Comparison of ENCODE assay signal across 2 fruit fly cellular contexts in genomic region chr3R:18432905-18433304, dm6.
TF ChIP-seq lines count a peak whose summit lies in the region.

No protein-coding gene starts in this region.

- TF ChIP-seq CTCF in whole organism, embryonic (GFP tag; optimal IDR thresholded peaks at IDR 0.05; lab: Kevin White, UChicago), result no peak

TF ChIP-seq in whole organism, embryonic, 481 proteins besides CTCF, POLR2A, EP300 and RAD21 (continues in another document):
- TF ChIP-seq CG10959 (GFP tag; IDR thresholded peaks at IDR 0.05; lab: Robert Waterston, UW) (no peak), mam (GFP tag; optimal IDR thresholded peaks at IDR 0.05; lab: Kevin White, UChicago) (no peak), rib (GFP tag; IDR thresholded peaks at IDR 0.05; lab: Robert Waterston, UW) (no peak), CG7745 (tag; optimal IDR thresholded peaks at IDR 0.05; lab: Kevin White, UChicago) (no peak), CG4617 (GFP tag; optimal IDR thresholded peaks at IDR 0.05; lab: Kevin White, UChicago; ENCODE audit: borderline replicate concordance) (no peak), CG16779 (GFP tag; IDR thresholded peaks at IDR 0.05; lab: Robert Waterston, UW) (no peak), trh (GFP tag; optimal IDR thresholded peaks at IDR 0.05; lab: Kevin White, UChicago) (no peak), gcm2 (GFP tag; optimal IDR thresholded peaks at IDR 0.05; lab: Kevin White, UChicago) (no peak), CG13296 (GFP tag; optimal IDR thresholded peaks at IDR 0.05; lab: Kevin White, UChicago) (no peak), CG17829 (tag; optimal IDR thresholded peaks at IDR 0.05; lab: Kevin White, UChicago) (no peak), pnt (GFP tag; optimal IDR thresholded peaks at IDR 0.05; lab: Kevin White, UChicago) (no peak), CG2889 (GFP tag; IDR thresholded peaks at IDR 0.05; lab: Robert Waterston, UW) (no peak), CG10366 (GFP tag; IDR thresholded peaks at IDR 0.05; lab: Robert Waterston, UW) (no peak), caup (GFP tag; optimal IDR thresholded peaks at IDR 0.05; lab: Kevin White, UChicago; ENCODE audit: severe bottlenecking) (peak; percentile 28), CG4328 (GFP tag; optimal IDR thresholded peaks at IDR 0.05; lab: Kevin White, UChicago) (no peak), Lpt (GFP tag; optimal IDR thresholded peaks at IDR 0.05; lab: Kevin White, UChicago) (no peak), mirr (GFP tag; optimal IDR thresholded peaks at IDR 0.05; lab: Kevin White, UChicago) (no peak), btn (GFP tag; optimal IDR thresholded peaks at IDR 0.05; lab: Kevin White, UChicago) (no peak), Hmr (GFP tag; optimal IDR thresholded peaks at IDR 0.05; lab: Kevin White, UChicago) (peak; percentile 13), unc-4 (GFP tag; IDR thresholded peaks at IDR 0.05; lab: Robert Waterston, UW; ENCODE audit: partially characterized antibody) (no peak), ind (GFP tag; optimal IDR thresholded peaks at IDR 0.05; lab: Kevin White, UChicago) (no peak), Hsf (GFP tag; optimal IDR thresholded peaks at IDR 0.05; lab: Kevin White, UChicago) (no peak), CG16815 (GFP tag; optimal IDR thresholded peaks at IDR 0.05; lab: Kevin White, UChicago) (no peak), lab (GFP tag; optimal IDR thresholded peaks at IDR 0.05; lab: Kevin White, UChicago) (peak; percentile 49), Elba2 (GFP tag; optimal IDR thresholded peaks at IDR 0.05; lab: Kevin White, UChicago) (no peak), CG10565 (GFP tag; optimal IDR thresholded peaks at IDR 0.05; lab: Kevin White, UChicago) (no peak), Sox100B (GFP tag; optimal IDR thresholded peaks at IDR 0.05; lab: Kevin White, UChicago) (no peak), CG5245 (GFP tag; optimal IDR thresholded peaks at IDR 0.05; lab: Kevin White, UChicago) (no peak), CG33213 (GFP tag; optimal IDR thresholded peaks at IDR 0.05; lab: Kevin White, UChicago) (no peak), B-H1 (GFP tag; IDR thresholded peaks at IDR 0.05; lab: Robert Waterston, UW) (no peak), CG14860 (GFP tag; IDR thresholded peaks at IDR 0.05; lab: Robert Waterston, UW; ENCODE audit: partially characterized antibody) (no peak), CG17568 (GFP tag; optimal IDR thresholded peaks at IDR 0.05; lab: Kevin White, UChicago) (no peak), CG15601 (tag; optimal IDR thresholded peaks at IDR 0.05; lab: Kevin White, UChicago) (no peak), CG2202 (tag; optimal IDR thresholded peaks at IDR 0.05; lab: Kevin White, UChicago) (no peak), nerfin-1 (tag; optimal IDR thresholded peaks at IDR 0.05; lab: Kevin White, UChicago) (no peak), tll (GFP tag; optimal IDR thresholded peaks at IDR 0.05; lab: Kevin White, UChicago) (no peak), MTF-1 (GFP tag; optimal IDR thresholded peaks at IDR 0.05; lab: Kevin White, UChicago; ENCODE audit: borderline replicate concordance) (no peak), CG3838 (GFP tag; optimal IDR thresholded peaks at IDR 0.05; lab: Kevin White, UChicago) (no peak), Bgb (GFP tag; IDR thresholded peaks at IDR 0.05; lab: Robert Waterston, UW; ENCODE audit: partially characterized antibody) (no peak), ab (GFP tag; optimal IDR thresholded peaks at IDR 0.05; lab: Kevin White, UChicago) (no peak), cato (GFP tag; optimal IDR thresholded peaks at IDR 0.05; lab: Kevin White, UChicago; ENCODE audit: borderline replicate concordance) (no peak), H15 (GFP tag; IDR thresholded peaks at IDR 0.05; lab: Robert Waterston, UW) (no peak), pfk (GFP tag; optimal IDR thresholded peaks at IDR 0.05; lab: Kevin White, UChicago) (no peak), Dp (GFP tag; optimal IDR thresholded peaks at IDR 0.05; lab: Kevin White, UChicago) (no peak), Gsc (GFP tag; IDR thresholded peaks at IDR 0.05; lab: Robert Waterston, UW) (no peak), fd96Cb (tag; optimal IDR thresholded peaks at IDR 0.05; lab: Kevin White, UChicago) (no peak), Dad (GFP tag; optimal IDR thresholded peaks at IDR 0.05; lab: Kevin White, UChicago) (no peak)

TF ChIP-seq in whole organism, prepupa, 60 proteins besides CTCF, POLR2A, EP300 and RAD21:
- TF ChIP-seq fkh (GFP tag; optimal IDR thresholded peaks at IDR 0.05; lab: Kevin White, UChicago), result peak; percentile 84
- peak; percentile 50 for TF ChIP-seq svp (GFP tag; lab: Kevin White, UChicago)
- no peak for TF ChIP-seq CG6792 (GFP tag; optimal IDR thresholded peaks at IDR 0.05; lab: Kevin White, UChicago)
- no peak for TF ChIP-seq Ets21C (GFP tag; optimal IDR thresholded peaks at IDR 0.05; lab: Kevin White, UChicago)
- no peak for TF ChIP-seq CG8119 (GFP tag; IDR thresholded peaks at IDR 0.05; lab: Robert Waterston, UW)
